Worm (Caenorhabditis elegans): Measurements from ENCODE around the gene B0496.2.

DNA sequence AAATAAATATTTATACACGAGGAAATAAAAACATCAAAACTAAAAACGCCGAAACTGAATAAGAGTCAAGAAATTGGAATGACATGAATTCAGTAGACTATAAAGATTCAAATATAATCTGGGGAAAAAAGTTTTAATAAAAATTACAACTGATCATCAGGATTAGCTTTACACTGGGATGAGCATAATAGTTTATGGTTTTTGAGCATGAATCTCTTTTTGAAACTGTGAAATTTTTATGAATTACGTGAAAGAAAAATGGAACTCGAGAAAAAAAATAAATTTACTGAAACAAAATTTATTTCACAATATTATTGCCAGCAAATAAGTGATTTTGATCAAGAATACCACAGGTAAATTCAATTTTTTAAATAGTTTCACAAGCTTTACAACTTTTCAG, at the start of gene B0496.2:
- no peak for TF ChIP-seq him-1 (tag; optimal IDR thresholded peaks at IDR 0.05)
- no peak for TF ChIP-seq dpff-1 (tag; optimal IDR thresholded peaks at IDR 0.05)
- TF ChIP-seq nhr-27 (tag; optimal IDR thresholded peaks at IDR 0.05) = no peak
- no peak for TF ChIP-seq snpc-1.1 (tag; optimal IDR thresholded peaks at IDR 0.05; ENCODE audit: insufficient read depth)
- no peak for TF ChIP-seq zim-3 (tag; optimal IDR thresholded peaks at IDR 0.05)
- TF ChIP-seq ets-4 (GFP tag; optimal IDR thresholded peaks at IDR 0.05) = no peak

All from whole organism, young adult.